Worm (Caenorhabditis elegans): ENCODE results near the gene R11G1.7.

The R11G1.7 gene

DNA sequence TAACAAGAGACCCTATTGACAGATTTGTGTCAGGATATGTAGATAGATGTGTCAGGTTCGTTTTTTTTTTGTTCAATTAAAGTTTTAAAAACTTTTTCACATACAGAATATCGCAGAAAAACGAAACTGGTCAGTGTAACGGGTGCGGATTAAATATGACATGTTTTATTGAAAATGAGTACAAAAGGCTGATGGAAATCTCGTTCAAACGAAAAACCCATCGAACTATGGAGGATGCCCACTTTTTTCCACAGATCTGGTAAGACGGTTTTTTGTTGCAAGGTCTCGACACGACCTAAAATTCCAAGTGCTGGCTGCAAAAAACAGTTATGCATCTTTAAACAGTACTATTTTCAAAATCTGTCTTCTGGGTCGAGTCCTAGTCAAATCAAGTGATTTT is 26.0 kb upstream of the R11G1.7 start:
- TF ChIP-seq unc-3 (GFP tag; conservative IDR thresholded peaks at IDR 0.05) (no peak), unc-3 (tag; optimal IDR thresholded peaks at IDR 0.05) (no peak), sox-2 (GFP tag; IDR thresholded peaks at IDR 0.05) (no peak), hlh-6 (tag; optimal IDR thresholded peaks at IDR 0.05) (no peak), hlh-13 (GFP tag; optimal IDR thresholded peaks at IDR 0.05) (no peak), gmeb-2 (tag; optimal IDR thresholded peaks at IDR 0.05) (no peak), F13H6.1 (tag; optimal IDR thresholded peaks at IDR 0.05) (no peak), syd-9 (tag; optimal IDR thresholded peaks at IDR 0.05) (no peak)

DNA sequence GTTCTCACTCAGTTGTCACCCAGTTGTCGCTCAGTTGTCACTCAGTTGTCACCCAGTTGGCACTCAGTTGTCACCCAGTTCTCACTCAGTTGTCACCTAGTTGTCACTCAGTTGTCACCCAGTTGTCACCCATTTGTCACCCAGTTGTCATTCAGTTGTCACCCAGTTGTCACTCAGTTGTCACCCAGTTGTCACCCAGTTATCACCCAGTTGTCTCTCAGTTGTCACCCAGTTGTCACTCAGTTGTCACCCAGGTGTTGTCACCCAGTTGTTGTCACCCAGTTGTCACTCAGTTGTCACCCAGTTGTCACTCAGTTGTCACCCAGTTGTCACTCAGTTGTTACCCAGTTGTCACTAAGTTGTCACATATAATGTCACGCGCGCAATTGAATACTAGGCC is 24.5 kb upstream of the R11G1.7 start:
- peak; percentile 23 for TF ChIP-seq rnt-1 (tag; optimal IDR thresholded peaks at IDR 0.05)
- TF ChIP-seq elt-4 (tag; optimal IDR thresholded peaks at IDR 0.05) = peak; percentile 20
- no peak for TF ChIP-seq unc-86 (tag; optimal IDR thresholded peaks at IDR 0.05)

DNA sequence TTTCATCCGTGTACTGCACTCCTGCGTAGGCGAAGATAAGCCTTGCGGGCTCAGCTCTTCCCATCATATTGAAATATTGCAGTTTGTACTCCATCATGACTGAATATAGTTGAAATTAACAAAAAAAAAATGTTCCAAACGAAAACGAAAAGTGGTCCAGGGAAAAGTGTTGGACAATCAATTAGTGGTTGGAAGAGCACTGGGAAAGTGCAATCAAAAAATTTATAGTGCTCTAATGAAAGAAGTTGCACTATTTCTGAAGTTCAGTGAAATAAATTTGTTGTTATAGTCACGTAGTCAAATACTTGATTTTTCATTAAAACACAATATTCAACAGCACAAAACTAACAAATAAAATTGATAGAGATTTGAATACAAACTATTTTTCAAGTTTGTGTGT is 22.4 kb upstream of the R11G1.7 start, which contains the start of gene gst-11:
TSS of gene gst-11 (minus strand) at position 101 of the 400 bp plus-strand sequence.
- TF ChIP-seq pha-2 (tag; optimal IDR thresholded peaks at IDR 0.05) (no peak), pax-1 (tag; optimal IDR thresholded peaks at IDR 0.05) (no peak), fax-1 (tag; optimal IDR thresholded peaks at IDR 0.05) (no peak), hlh-6 (tag; optimal IDR thresholded peaks at IDR 0.05) (no peak), ceh-6 (GFP tag; optimal IDR thresholded peaks at IDR 0.05) (no peak), lim-6 (tag; optimal IDR thresholded peaks at IDR 0.05) (no peak), F13H6.1 (tag; optimal IDR thresholded peaks at IDR 0.05) (no peak), npax-4 (tag; optimal IDR thresholded peaks at IDR 0.05) (no peak), sox-2 (GFP tag; IDR thresholded peaks at IDR 0.05) (no peak), gmeb-2 (tag; optimal IDR thresholded peaks at IDR 0.05) (no peak), pha-4 (tag; optimal IDR thresholded peaks at IDR 0.05) (no peak), ceh-19 (GFP tag; optimal IDR thresholded peaks at IDR 0.05) (no peak), fkh-6 (tag; optimal IDR thresholded peaks at IDR 0.05) (no peak), hlh-30 (tag; optimal IDR thresholded peaks at IDR 0.05; ENCODE audit: insufficient read depth) (no peak), nhr-232 (tag; optimal IDR thresholded peaks at IDR 0.05) (no peak), C08G9.2 (tag; optimal IDR thresholded peaks at IDR 0.05) (no peak), T23F11.4 (GFP tag; optimal IDR thresholded peaks at IDR 0.05) (no peak), pag-3 (tag; optimal IDR thresholded peaks at IDR 0.05; ENCODE audit: borderline replicate concordance) (no peak), C38D4.7 (GFP tag; optimal IDR thresholded peaks at IDR 0.05) (no peak), ceh-24 (tag; optimal IDR thresholded peaks at IDR 0.05) (no peak)

- TF ChIP-seq F13H6.1 (tag; optimal IDR thresholded peaks at IDR 0.05) (no peak), unc-42 (tag; optimal IDR thresholded peaks at IDR 0.05) (peak; percentile 66), pha-2 (tag; optimal IDR thresholded peaks at IDR 0.05) (no peak), pag-3 (tag; optimal IDR thresholded peaks at IDR 0.05; ENCODE audit: borderline replicate concordance) (no peak), ceh-6 (GFP tag; optimal IDR thresholded peaks at IDR 0.05) (no peak), hlh-8 (tag; optimal IDR thresholded peaks at IDR 0.05) (no peak), ceh-34 (tag; optimal IDR thresholded peaks at IDR 0.05) (no peak), npax-4 (tag; optimal IDR thresholded peaks at IDR 0.05) (no peak)
Measured at ce11 chrX:3634782-3635181, 21.3 kb upstream of the R11G1.7 start.

DNA sequence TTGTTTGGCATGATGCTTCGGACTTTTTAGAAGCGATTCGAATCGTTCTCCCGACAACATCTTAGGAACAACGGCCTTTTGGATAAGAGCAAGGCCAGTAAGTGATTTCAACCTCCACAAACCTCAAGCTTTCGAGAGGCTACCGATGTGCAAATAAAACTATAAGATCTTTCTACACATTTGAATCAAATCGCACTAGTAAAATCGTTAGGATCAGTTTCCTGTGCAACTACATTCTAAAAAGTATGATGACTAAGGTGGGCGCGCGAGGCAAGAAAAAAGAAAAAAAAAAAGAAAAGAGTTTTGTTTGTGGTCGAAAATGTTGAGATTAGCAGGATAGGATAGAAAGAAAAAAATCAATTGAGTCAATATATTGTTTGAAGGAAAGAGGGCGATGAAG is 11.3 kb upstream of the R11G1.7 start, which contains the start of gene tmem-24:
TSS of gene tmem-24 (minus strand) at position 101 of the 400 bp plus-strand sequence.
- no peak for TF ChIP-seq gmeb-2 (tag; optimal IDR thresholded peaks at IDR 0.05)
- TF ChIP-seq lim-6 (tag; optimal IDR thresholded peaks at IDR 0.05) = no peak

DNA sequence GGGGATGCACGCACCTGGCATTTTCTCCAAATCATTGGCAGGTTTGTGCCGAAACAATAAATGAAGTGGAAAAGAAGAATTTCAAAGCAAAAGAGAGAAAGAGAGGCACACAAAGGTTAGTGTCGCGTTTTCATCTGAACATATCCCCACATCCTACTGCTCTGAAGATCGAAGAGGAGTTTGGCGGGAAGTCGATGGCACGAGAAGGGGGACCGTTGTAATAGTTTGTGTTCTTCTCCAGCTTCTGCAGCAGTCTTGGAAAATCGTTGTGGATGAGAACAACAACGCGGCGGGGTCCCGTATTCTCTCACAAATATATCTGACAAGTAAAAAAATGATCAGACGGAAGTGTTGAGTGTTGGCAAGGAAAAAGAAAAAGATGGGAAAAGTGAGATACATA is 10.1 kb upstream of the R11G1.7 start:
- TF ChIP-seq ama-1 (optimal IDR thresholded peaks at IDR 0.05) (peak; percentile 9), hlh-30 (tag; optimal IDR thresholded peaks at IDR 0.05; ENCODE audit: insufficient read depth) (no peak)
